Worm (Caenorhabditis elegans): Measurements from ENCODE around the gene cdh-5.
"Not testable (repeated sequence)": the region's sequence is repeated elsewhere in the genome, so short reads cannot be mapped to it uniquely, and the experiment has no call there.

The cdh-5 gene

DNA sequence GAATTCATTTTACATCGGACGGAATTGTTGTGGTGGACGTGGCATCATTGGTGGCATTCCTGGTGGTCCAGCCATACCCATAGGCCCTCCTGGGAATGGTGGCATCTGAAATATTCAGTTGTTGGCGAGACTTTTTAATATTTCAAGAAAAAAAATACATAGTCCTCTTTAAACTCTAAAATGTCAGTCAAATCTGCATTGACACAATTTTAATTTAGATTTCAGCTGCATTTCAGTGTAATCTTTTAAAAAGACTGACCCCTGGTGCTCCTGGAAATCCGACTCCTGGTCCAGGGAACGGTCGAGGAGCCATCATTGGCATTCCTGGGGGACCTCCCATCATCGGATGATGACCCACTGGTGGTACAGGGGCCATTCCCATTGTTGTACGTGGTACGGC, 18.2 kb downstream of the cdh-5 start:
- no peak for TF ChIP-seq pes-1 (GFP tag; IDR thresholded peaks at IDR 0.05)
- TF ChIP-seq hnd-1 (tag; optimal IDR thresholded peaks at IDR 0.05), result no peak
- no peak for TF ChIP-seq hmg-4 (GFP tag; optimal IDR thresholded peaks at IDR 0.05)
- TF ChIP-seq ceh-36 (tag; optimal IDR thresholded peaks at IDR 0.05), result no peak
- no peak for TF ChIP-seq hmbx-1 (tag; optimal IDR thresholded peaks at IDR 0.05)
- TF ChIP-seq sea-1 (GFP tag; conservative IDR thresholded peaks at IDR 0.05), result no peak
- TF ChIP-seq tra-4 (tag; optimal IDR thresholded peaks at IDR 0.05), result no peak
- TF ChIP-seq ets-7 (tag; optimal IDR thresholded peaks at IDR 0.05), result no peak
- TF ChIP-seq B0310.2 (tag; optimal IDR thresholded peaks at IDR 0.05), result no peak
- no peak for TF ChIP-seq ama-1 (optimal IDR thresholded peaks at IDR 0.05)
- no peak for TF ChIP-seq scrt-1 (GFP tag; IDR thresholded peaks at IDR 0.05)

DNA sequence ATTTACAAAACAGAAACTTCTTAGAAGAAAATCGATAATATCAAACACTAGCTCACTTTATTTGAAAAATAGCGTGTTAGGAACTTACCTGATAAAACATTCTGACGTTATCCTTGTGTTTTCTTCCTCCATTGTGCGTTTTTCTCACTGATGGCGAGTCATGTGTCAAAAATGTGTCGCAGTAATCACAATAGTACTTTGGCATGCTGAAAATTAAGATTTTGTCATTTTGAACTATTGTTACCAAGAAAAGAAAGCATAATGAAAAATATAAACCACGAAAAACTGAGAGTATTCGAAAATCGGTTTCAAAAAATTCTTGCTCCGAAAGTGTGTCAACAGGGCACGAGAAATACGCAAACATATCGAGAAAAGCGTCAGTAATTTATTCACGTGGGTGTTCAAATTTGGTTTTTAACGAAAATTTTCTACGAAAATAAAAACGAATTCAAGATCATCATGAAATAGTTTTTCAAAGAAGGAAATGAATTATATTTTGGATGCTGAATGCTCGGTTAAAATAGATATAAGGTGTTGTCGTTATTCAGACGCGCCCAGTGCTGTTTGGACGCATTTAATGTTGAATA, 19.0 kb downstream of the cdh-5 start, which contains the start of gene snrp-3:
Gene snrp-3, minus strand, starts transcription at position 206 of the 587 bp plus-strand sequence.
- TF ChIP-seq F13C5.2 (tag; optimal IDR thresholded peaks at IDR 0.05) (peak; percentile 41), flt-1 (GFP tag; IDR thresholded peaks at IDR 0.05) (no peak)

DNA sequence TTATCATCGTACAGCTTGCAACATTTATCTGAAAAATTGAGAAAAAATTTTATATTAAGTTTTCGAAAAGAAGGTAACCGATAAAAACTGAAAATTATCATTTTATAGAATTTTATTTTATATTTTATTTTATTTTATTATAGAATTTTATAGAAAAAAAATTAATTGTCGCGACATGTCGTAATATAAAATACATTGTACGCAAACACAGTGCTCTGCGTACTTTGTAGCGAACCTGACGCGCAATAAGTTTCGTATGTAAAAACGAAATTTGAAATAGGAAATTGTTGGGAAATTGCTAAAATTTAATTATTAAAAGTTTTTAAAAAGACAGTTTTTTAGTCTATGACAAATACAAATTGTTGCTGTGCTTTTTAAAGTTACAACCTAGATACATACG, 22.8 kb downstream of the cdh-5 start, which contains the start of the genes hst-1 and ints-6:
Gene hst-1, minus strand, starts transcription at position 28 of the 400 bp plus-strand sequence.
Gene ints-6, plus strand, starts transcription at position 260 of the 400 bp plus-strand sequence.
- TF ChIP-seq F13C5.2 (tag; optimal IDR thresholded peaks at IDR 0.05) (no peak), tra-4 (tag; optimal IDR thresholded peaks at IDR 0.05) (no peak), aly-1 (tag; optimal IDR thresholded peaks at IDR 0.05) (no peak), scrt-1 (GFP tag; IDR thresholded peaks at IDR 0.05) (no peak), hmg-4 (GFP tag; optimal IDR thresholded peaks at IDR 0.05) (no peak), sea-1 (GFP tag; conservative IDR thresholded peaks at IDR 0.05) (no peak), hnd-1 (tag; optimal IDR thresholded peaks at IDR 0.05) (no peak), pes-1 (GFP tag; IDR thresholded peaks at IDR 0.05) (no peak), ets-7 (tag; optimal IDR thresholded peaks at IDR 0.05) (no peak), flt-1 (GFP tag; IDR thresholded peaks at IDR 0.05) (no peak), tbx-37 (GFP tag; conservative IDR thresholded peaks at IDR 0.05) (no peak), hmbx-1 (tag; optimal IDR thresholded peaks at IDR 0.05) (no peak), B0310.2 (tag; optimal IDR thresholded peaks at IDR 0.05) (no peak), ama-1 (optimal IDR thresholded peaks at IDR 0.05) (no peak), ceh-36 (tag; optimal IDR thresholded peaks at IDR 0.05) (no peak)

DNA sequence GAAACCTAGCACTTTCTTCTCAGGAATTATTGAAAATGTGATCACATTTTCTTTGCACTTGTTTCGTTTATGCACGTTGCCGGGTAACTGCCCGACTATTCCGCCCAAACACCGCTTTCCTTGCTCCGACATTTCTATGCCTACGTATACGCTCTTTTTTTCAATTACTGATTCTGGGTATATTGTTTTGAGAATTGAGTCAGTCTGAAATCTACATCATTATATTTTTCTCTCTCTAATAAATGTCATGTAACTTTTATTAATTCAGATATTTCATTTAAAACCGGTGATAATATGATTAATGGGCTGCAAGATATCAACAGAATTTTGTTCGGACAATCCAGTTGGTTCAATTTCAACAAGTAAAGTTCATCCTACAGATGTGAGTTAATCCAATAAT, 28.7 kb downstream of the cdh-5 start, which contains the start of gene ttll-11:
Gene ttll-11, plus strand, starts transcription at position 301 of the 400 bp plus-strand sequence.
- TF ChIP-seq aly-1 (tag; optimal IDR thresholded peaks at IDR 0.05), result no peak
- no peak for TF ChIP-seq ceh-36 (tag; optimal IDR thresholded peaks at IDR 0.05)
- no peak for TF ChIP-seq B0310.2 (tag; optimal IDR thresholded peaks at IDR 0.05)
- TF ChIP-seq ceh-13 (GFP tag; optimal IDR thresholded peaks at IDR 0.05), result no peak
- TF ChIP-seq tbx-37 (GFP tag; conservative IDR thresholded peaks at IDR 0.05), result no peak
- TF ChIP-seq ets-7 (tag; optimal IDR thresholded peaks at IDR 0.05), result no peak
- no peak for TF ChIP-seq sea-1 (GFP tag; conservative IDR thresholded peaks at IDR 0.05)
- no peak for TF ChIP-seq hmg-4 (GFP tag; optimal IDR thresholded peaks at IDR 0.05)
- no peak for TF ChIP-seq tbx-11 (GFP tag; IDR thresholded peaks at IDR 0.05)
- no peak for TF ChIP-seq flt-1 (GFP tag; IDR thresholded peaks at IDR 0.05)
- no peak for TF ChIP-seq scrt-1 (GFP tag; IDR thresholded peaks at IDR 0.05)
- no peak for TF ChIP-seq ama-1 (optimal IDR thresholded peaks at IDR 0.05)

DNA sequence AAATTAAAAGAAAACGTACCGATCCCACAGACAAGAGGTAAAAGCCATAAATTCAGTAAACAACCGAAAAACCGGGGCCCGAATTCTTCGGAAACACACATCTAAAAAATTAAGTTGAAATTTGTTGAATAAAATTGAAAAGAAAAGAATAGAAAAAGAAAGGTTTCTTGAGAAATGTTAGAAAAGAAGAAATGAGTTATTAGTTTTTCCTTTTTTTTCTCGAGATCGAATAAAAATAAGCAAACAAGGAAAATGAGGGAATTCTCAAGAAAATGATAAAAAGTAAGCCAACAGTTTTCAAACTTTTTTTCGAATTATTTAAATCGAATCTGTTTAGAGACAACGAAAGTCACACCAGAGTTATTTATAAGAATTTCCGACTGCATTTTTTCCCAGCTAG, 36.8 kb downstream of the cdh-5 start, which contains the start of gene H23L24.4:
Gene H23L24.4, minus strand, starts transcription at position 101 of the 400 bp plus-strand sequence.
- TF ChIP-seq hmbx-1 (tag; optimal IDR thresholded peaks at IDR 0.05) (no peak), tra-4 (tag; optimal IDR thresholded peaks at IDR 0.05) (no peak), hmg-4 (GFP tag; optimal IDR thresholded peaks at IDR 0.05) (no peak), ceh-13 (GFP tag; optimal IDR thresholded peaks at IDR 0.05) (no peak), tbx-37 (GFP tag; conservative IDR thresholded peaks at IDR 0.05) (no peak), ceh-36 (tag; optimal IDR thresholded peaks at IDR 0.05) (no peak), B0310.2 (tag; optimal IDR thresholded peaks at IDR 0.05) (no peak), sea-1 (GFP tag; conservative IDR thresholded peaks at IDR 0.05) (no peak), hnd-1 (tag; optimal IDR thresholded peaks at IDR 0.05) (no peak), flt-1 (GFP tag; IDR thresholded peaks at IDR 0.05) (no peak), ets-7 (tag; optimal IDR thresholded peaks at IDR 0.05) (no peak), F13C5.2 (tag; optimal IDR thresholded peaks at IDR 0.05) (no peak)

DNA sequence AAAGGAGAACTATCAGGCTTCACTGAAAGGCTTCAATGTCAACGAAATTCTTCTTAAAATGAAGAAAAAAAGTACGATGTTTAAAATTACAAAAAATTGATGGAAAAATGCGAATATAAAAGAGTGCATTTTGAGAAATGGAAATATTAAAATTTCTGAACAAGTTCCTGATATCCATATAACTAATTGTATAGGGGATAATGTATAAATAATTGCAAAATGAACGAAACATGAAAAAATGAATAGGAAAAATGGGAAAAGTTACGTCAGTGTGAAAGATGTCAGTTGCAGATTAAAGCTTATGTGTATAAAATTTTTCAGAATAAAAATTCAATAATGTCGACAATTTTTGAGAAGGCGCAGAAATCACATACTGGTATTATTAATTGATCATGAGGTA, 39.3 kb downstream of the cdh-5 start:
- TF ChIP-seq ceh-36 (tag; optimal IDR thresholded peaks at IDR 0.05) (no peak), B0310.2 (tag; optimal IDR thresholded peaks at IDR 0.05) (no peak), tbx-37 (GFP tag; conservative IDR thresholded peaks at IDR 0.05) (no peak), ceh-13 (GFP tag; optimal IDR thresholded peaks at IDR 0.05) (no peak), scrt-1 (GFP tag; IDR thresholded peaks at IDR 0.05) (no peak), ets-7 (tag; optimal IDR thresholded peaks at IDR 0.05) (no peak), hmbx-1 (tag; optimal IDR thresholded peaks at IDR 0.05) (no peak), aly-1 (tag; optimal IDR thresholded peaks at IDR 0.05) (no peak), sea-1 (GFP tag; conservative IDR thresholded peaks at IDR 0.05) (no peak), tra-4 (tag; optimal IDR thresholded peaks at IDR 0.05) (no peak), F13C5.2 (tag; optimal IDR thresholded peaks at IDR 0.05) (no peak), ama-1 (optimal IDR thresholded peaks at IDR 0.05) (no peak), pes-1 (GFP tag; IDR thresholded peaks at IDR 0.05) (no peak), flt-1 (GFP tag; IDR thresholded peaks at IDR 0.05) (no peak), hmg-4 (GFP tag; optimal IDR thresholded peaks at IDR 0.05) (no peak), hnd-1 (tag; optimal IDR thresholded peaks at IDR 0.05) (no peak), tbx-11 (GFP tag; IDR thresholded peaks at IDR 0.05) (no peak)

DNA sequence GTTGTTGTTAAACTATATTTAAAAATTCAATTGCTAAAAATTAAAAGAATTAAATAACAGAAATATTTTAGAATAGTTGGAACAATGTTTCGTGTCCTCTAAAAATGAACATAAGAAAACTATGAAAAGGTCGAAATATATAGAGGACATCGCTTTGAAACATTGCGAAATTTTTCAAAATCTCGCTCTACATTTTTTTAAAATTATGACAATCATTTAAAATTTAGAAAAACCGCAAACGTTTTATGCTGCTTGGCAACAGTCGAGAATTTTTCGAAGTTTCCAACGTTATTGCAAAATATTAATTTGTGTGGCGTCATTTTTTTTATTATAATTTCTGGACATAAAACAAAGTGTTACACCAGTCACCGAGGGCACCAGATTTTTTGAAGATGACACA, 46.3 kb downstream of the cdh-5 start, which contains the start of the genes parg-2 and ipla-5:
Gene parg-2, minus strand, starts transcription at position 101 of the 400 bp plus-strand sequence.
Gene ipla-5, plus strand, starts transcription at position 216 of the 400 bp plus-strand sequence.
- TF ChIP-seq pes-1 (GFP tag; IDR thresholded peaks at IDR 0.05); scrt-1 (GFP tag; IDR thresholded peaks at IDR 0.05); hnd-1 (tag; optimal IDR thresholded peaks at IDR 0.05): not testable (repeated sequence)

All from whole organism, early embryonic.